Fruit fly (Drosophila melanogaster): ENCODE measurements around the gene Septin2.

DNA sequence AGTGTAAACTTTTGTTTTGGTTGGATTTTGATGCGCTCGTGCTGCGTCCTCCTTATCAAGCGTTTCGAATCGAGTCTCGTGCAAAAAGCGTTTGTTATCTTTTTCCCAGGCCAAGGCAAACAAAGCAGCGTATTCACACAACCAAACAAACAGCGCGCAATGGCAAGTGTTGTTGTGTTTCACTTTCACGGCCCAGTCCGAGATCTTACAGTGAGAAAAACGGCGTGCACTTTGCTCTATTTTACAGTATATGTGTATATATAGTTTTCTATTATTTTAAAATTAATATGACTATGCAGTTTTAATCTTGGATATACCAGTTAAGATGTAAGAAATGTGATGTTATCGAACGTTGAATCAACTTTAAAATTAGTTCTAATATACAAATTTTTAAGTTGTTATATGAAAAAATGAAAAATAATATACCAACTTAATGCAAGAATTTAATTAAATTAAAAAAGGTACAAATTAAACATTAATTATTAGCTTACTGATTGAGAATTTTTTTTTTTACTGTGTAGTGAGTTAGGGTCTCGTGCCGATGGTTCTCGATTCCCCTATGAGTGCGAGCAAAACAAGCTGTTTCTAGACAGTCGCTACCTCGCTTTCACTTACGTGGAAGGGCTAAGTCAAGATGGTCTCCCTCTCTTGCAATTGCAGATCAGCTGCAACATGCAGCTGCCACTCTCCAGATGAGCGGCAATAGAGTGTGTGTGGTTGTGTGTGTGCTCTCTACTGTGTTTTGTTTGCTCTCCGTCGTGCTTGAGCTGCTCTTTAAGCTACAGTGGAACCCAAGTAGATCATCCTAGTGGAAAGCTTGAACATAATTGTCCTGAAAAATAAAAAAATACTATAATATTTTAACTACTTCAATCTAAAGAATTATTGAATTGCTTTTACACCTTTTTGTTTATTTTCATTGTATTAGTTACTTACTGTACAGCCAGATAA lies 6.3 kb upstream of the Septin2 start:
- TF ChIP-seq CG8478 (optimal IDR thresholded peaks at IDR 0.05) (no peak), usp (GFP tag; optimal IDR thresholded peaks at IDR 0.05) (no peak), EcR (GFP tag; optimal IDR thresholded peaks at IDR 0.05) (no peak), psq (optimal IDR thresholded peaks at IDR 0.05) (no peak), Dll (optimal IDR thresholded peaks at IDR 0.05) (no peak)

All from whole organism.